Fruit fly (Drosophila melanogaster): ENCODE results near the gene cDIP.

The cDIP gene

dm6 chr3R:21112742-21113465, 48.0 kb downstream of the cDIP start (continued):
- peak; percentile 63 for TF ChIP-seq Six4 (GFP tag; optimal IDR thresholded peaks at IDR 0.05)
- TF ChIP-seq HLH3B (GFP tag; IDR thresholded peaks at IDR 0.05): peak; percentile 87
- peak; percentile 82 for TF ChIP-seq sima (GFP tag; optimal IDR thresholded peaks at IDR 0.05)
- TF ChIP-seq Rx (GFP tag; IDR thresholded peaks at IDR 0.05): peak; percentile 76
- peak; percentile 67 for TF ChIP-seq TFAM (GFP tag; optimal IDR thresholded peaks at IDR 0.05)
- peak; percentile 90 for TF ChIP-seq HmgD (GFP tag; optimal IDR thresholded peaks at IDR 0.05)
- peak; percentile 82 for TF ChIP-seq kay (GFP tag; optimal IDR thresholded peaks at IDR 0.05)
- peak; percentile 56; the same call in 1 of the 2 replicates for TF ChIP-seq ham (GFP tag; IDR thresholded peaks at IDR 0.05)
- peak; percentile 88 for TF ChIP-seq grau (tag; optimal IDR thresholded peaks at IDR 0.05)
- TF ChIP-seq Sox102F (GFP tag; optimal IDR thresholded peaks at IDR 0.05): peak; percentile 92
- TF ChIP-seq hbn (GFP tag; IDR thresholded peaks at IDR 0.05; ENCODE audit: partially characterized antibody): no peak
- peak; percentile 87 for TF ChIP-seq btn (GFP tag; optimal IDR thresholded peaks at IDR 0.05)
- TF ChIP-seq CG3995 (GFP tag; optimal IDR thresholded peaks at IDR 0.05): peak; percentile 39
- peak; percentile 42 for TF ChIP-seq CG7271 (tag; optimal IDR thresholded peaks at IDR 0.05)
- peak; percentile 66; the same call in 2 of the 3 replicates for TF ChIP-seq CG2889 (GFP tag; IDR thresholded peaks at IDR 0.05)
- TF ChIP-seq Stat92E (GFP tag; optimal IDR thresholded peaks at IDR 0.05): no peak
- TF ChIP-seq shn (GFP tag; optimal IDR thresholded peaks at IDR 0.05): peak; percentile 80
- no peak for TF ChIP-seq chinmo (GFP tag; IDR thresholded peaks at IDR 0.05; ENCODE audit: partially characterized antibody)
- TF ChIP-seq Bdp1 (GFP tag; optimal IDR thresholded peaks at IDR 0.05): peak; percentile 78
- TF ChIP-seq CG9797 (GFP tag; optimal IDR thresholded peaks at IDR 0.05): no peak
- TF ChIP-seq CG8359 (GFP tag; optimal IDR thresholded peaks at IDR 0.05; ENCODE audit: borderline replicate concordance): peak; percentile 57
- TF ChIP-seq CG6654 (GFP tag; optimal IDR thresholded peaks at IDR 0.05): peak; percentile 63
- peak; percentile 61 for TF ChIP-seq CG9215 (GFP tag; IDR thresholded peaks at IDR 0.05)
- TF ChIP-seq pros (GFP tag; optimal IDR thresholded peaks at IDR 0.05): no peak
- TF ChIP-seq CG10462 (GFP tag; optimal IDR thresholded peaks at IDR 0.05): peak; percentile 74
- peak; percentile 61 for TF ChIP-seq CG8944 (GFP tag; optimal IDR thresholded peaks at IDR 0.05)
- peak; percentile 77 for TF ChIP-seq cas (GFP tag; IDR thresholded peaks at IDR 0.05)
- TF ChIP-seq luna (GFP tag; optimal IDR thresholded peaks at IDR 0.05): peak; percentile 80
- TF ChIP-seq eve (GFP tag; optimal IDR thresholded peaks at IDR 0.05): no peak
- peak; percentile 89 for TF ChIP-seq chm (GFP tag; IDR thresholded peaks at IDR 0.05)
- TF ChIP-seq CG12219 (GFP tag; optimal IDR thresholded peaks at IDR 0.05): peak; percentile 90
- peak; percentile 89 for TF ChIP-seq dysf (GFP tag; IDR thresholded peaks at IDR 0.05)
- peak; percentile 87 for TF ChIP-seq nmo (GFP tag; optimal IDR thresholded peaks at IDR 0.05)
- TF ChIP-seq lbe (GFP tag; optimal IDR thresholded peaks at IDR 0.05): peak; percentile 52
- TF ChIP-seq mam (GFP tag; optimal IDR thresholded peaks at IDR 0.05): peak; percentile 87
- peak; percentile 94 for TF ChIP-seq gem (tag; optimal IDR thresholded peaks at IDR 0.05)
- peak; percentile 23 for TF ChIP-seq CG17912 (GFP tag; optimal IDR thresholded peaks at IDR 0.05)
- no peak for TF ChIP-seq fru (optimal IDR thresholded peaks at IDR 0.05)
- peak; percentile 75 for TF ChIP-seq CG17802 (tag; optimal IDR thresholded peaks at IDR 0.05)
- peak; percentile 75 for TF ChIP-seq ttk (GFP tag; IDR thresholded peaks at IDR 0.05)
- no peak for TF ChIP-seq tll (GFP tag; optimal IDR thresholded peaks at IDR 0.05)
- TF ChIP-seq HLHmδ (GFP tag; optimal IDR thresholded peaks at IDR 0.05): no peak
- peak; percentile 82 for TF ChIP-seq Mrtf (GFP tag; IDR thresholded peaks at IDR 0.05)
- peak; percentile 61 for TF ChIP-seq CG6272 (GFP tag; IDR thresholded peaks at IDR 0.05)
- peak; percentile 84 for TF ChIP-seq CG4707 (GFP tag; optimal IDR thresholded peaks at IDR 0.05)
- TF ChIP-seq E2f2 (GFP tag; IDR thresholded peaks at IDR 0.05): peak; percentile 63
- peak; percentile 60 for TF ChIP-seq Oaz (GFP tag; IDR thresholded peaks at IDR 0.05)
- peak; percentile 80 for TF ChIP-seq nerfin-1 (tag; optimal IDR thresholded peaks at IDR 0.05)
- no peak for TF ChIP-seq Tbp (GFP tag; optimal IDR thresholded peaks at IDR 0.05)
- peak; percentile 44; the same call in 1 of the 2 replicates for TF ChIP-seq gt (GFP tag; IDR thresholded peaks at IDR 0.05)

All from whole organism, embryonic.